Fruit fly (Drosophila melanogaster): Measurements from ENCODE around the gene exex.

- TF ChIP-seq Hmr (GFP tag; optimal IDR thresholded peaks at IDR 0.05), result peak; percentile 12
- no peak for TF ChIP-seq Gug (GFP tag; IDR thresholded peaks at IDR 0.05)
- TF ChIP-seq Deaf1 (tag; optimal IDR thresholded peaks at IDR 0.05), result no peak
- peak; percentile 58 for TF ChIP-seq Rfx (GFP tag; IDR thresholded peaks at IDR 0.05)
- no peak for TF ChIP-seq sima (GFP tag; optimal IDR thresholded peaks at IDR 0.05)
- no peak for TF ChIP-seq Atf6 (GFP tag; IDR thresholded peaks at IDR 0.05)
- TF ChIP-seq prd (optimal IDR thresholded peaks at IDR 0.05), result no peak
- TF ChIP-seq prd (GFP tag; IDR thresholded peaks at IDR 0.05), result no peak; the same call in 1 of the 3 replicates
- no peak for TF ChIP-seq sug (tag; optimal IDR thresholded peaks at IDR 0.05)
Measured at dm6 chr3L:7909695-7910463, 38.1 kb upstream of the exex start.

Measured in whole organism, embryonic.